Worm (Caenorhabditis elegans) whole organism, early embryonic: ENCODE data around the gene Y73B6BL.14.

Source experiments
- B0310.2 ChIP-seq: sonication (generic microtip); optimal IDR thresholded peaks from 2 replicates; lab custom pipeline; 2016; ENCODE audit warnings: mild to moderate bottlenecking, missing genetic modification characterization, missing compliant biosample characterization
- F13C5.2 ChIP-seq: sonication (generic microtip); optimal IDR thresholded peaks from 2 replicates; lab custom pipeline; 2017; ENCODE audit warnings: mild to moderate bottlenecking, missing genetic modification characterization, inconsistent platforms, missing compliant biosample characterization
- aly-1 ChIP-seq: sonication (generic microtip); optimal IDR thresholded peaks from 2 replicates; lab custom pipeline; 2016; ENCODE audit warnings: missing genetic modification characterization, missing compliant biosample characterization
- ama-1 ChIP-seq: fragments of 150-350 bp; optimal IDR thresholded peaks from 2 replicates; lab custom pipeline; 2014
- ceh-13 ChIP-seq: fragments of 200-800 bp; sonication (Bioruptor generic); optimal IDR thresholded peaks from 2 replicates; lab custom pipeline; 2018; ENCODE audit warnings: mild to moderate bottlenecking, missing genetic modification characterization, missing compliant biosample characterization
- ceh-36 ChIP-seq: sonication (generic microtip); optimal IDR thresholded peaks from 2 replicates; lab custom pipeline; 2016; ENCODE audit warnings: missing genetic modification characterization, inconsistent platforms, missing compliant biosample characterization
- ets-7 ChIP-seq: sonication (generic microtip); optimal IDR thresholded peaks from 2 replicates; lab custom pipeline; 2016; ENCODE audit warnings: missing genotype, missing genetic modification characterization, missing compliant biosample characterization
- flt-1 ChIP-seq: fragments of 200-800 bp; sonication (Bioruptor generic); IDR thresholded peaks from 2 replicates; pipeline ENCODE4 v1.3.6; 2022; ENCODE audit warnings: missing genetic modification characterization, missing compliant biosample characterization
- hmbx-1 ChIP-seq: sonication (generic microtip); optimal IDR thresholded peaks from 2 replicates; lab custom pipeline; 2016; ENCODE audit warnings: mild to moderate bottlenecking, missing genetic modification characterization, missing compliant biosample characterization
- hmg-4 ChIP-seq: fragments of 200-800 bp; sonication (Bioruptor generic); optimal IDR thresholded peaks from 2 replicates; lab custom pipeline; 2018; ENCODE audit warnings: mild to moderate bottlenecking, missing genetic modification characterization, missing compliant biosample characterization
- hnd-1 ChIP-seq: sonication (generic microtip); optimal IDR thresholded peaks from 2 replicates; lab custom pipeline; 2016; ENCODE audit warnings: missing genetic modification characterization, missing compliant biosample characterization
- pes-1 ChIP-seq: fragments of 200-800 bp; sonication (Bioruptor generic); IDR thresholded peaks from 2 replicates; pipeline ENCODE4 v1.3.6; 2022; ENCODE audit warnings: missing genetic modification reagents, missing genetic modification characterization, missing compliant biosample characterization
- scrt-1 ChIP-seq: fragments of 200-800 bp; sonication (Bioruptor generic); IDR thresholded peaks from 2 replicates; pipeline ENCODE4 v1.3.6; 2022; ENCODE audit warnings: missing genetic modification characterization, missing compliant biosample characterization
- sea-1 ChIP-seq: fragments of 200-800 bp; sonication (Bioruptor generic); conservative IDR thresholded peaks from 2 replicates; pipeline ENCODE4 v1.3.6; 2022; ENCODE audit warnings: missing genetic modification characterization, missing compliant biosample characterization
- tbx-11 ChIP-seq: fragments of 200-800 bp; sonication (Bioruptor generic); IDR thresholded peaks from 2 replicates; pipeline ENCODE4 v1.3.6; 2022; ENCODE audit warnings: missing genetic modification characterization, missing compliant biosample characterization
- tbx-37 ChIP-seq: fragments of 200-800 bp; sonication (Bioruptor generic); conservative IDR thresholded peaks from 2 replicates; pipeline ENCODE4 v1.3.6; 2022; ENCODE audit warnings: missing genetic modification reagents, missing genetic modification characterization, missing compliant biosample characterization
- tra-4 ChIP-seq: sonication (generic microtip); optimal IDR thresholded peaks from 2 replicates; lab custom pipeline; 2017; ENCODE audit warnings: missing genetic modification characterization, missing compliant biosample characterization

Y73B6BL.14 gene

ce11 chrIV:6376473-6377115 is 33.8 kb upstream of the Y73B6BL.14 start, which contains the start of the genes hrpf-2 and bli-6:
Gene hrpf-2, minus strand, starts transcription at chrIV:6376523.
Gene bli-6, plus strand, starts transcription at chrIV:6377065.
- TF ChIP-seq hmbx-1 = no peak
- TF ChIP-seq hmg-4 = no peak
- peak; percentile 55 for TF ChIP-seq F13C5.2 (tag; lab: Kevin White, UChicago)
- no peak for TF ChIP-seq flt-1 (GFP tag; lab: Robert Waterston, UW)

- no peak for TF ChIP-seq scrt-1 (GFP tag; lab: Robert Waterston, UW)
- TF ChIP-seq tbx-11 (GFP tag; lab: Robert Waterston, UW) = no peak
- TF ChIP-seq pes-1 (GFP tag; lab: Robert Waterston, UW) = no peak
- TF ChIP-seq B0310.2 (tag; lab: Kevin White, UChicago) = no peak
- no peak for TF ChIP-seq ceh-36 (tag; lab: Kevin White, UChicago)
- no peak for TF ChIP-seq tbx-37 (GFP tag; lab: Robert Waterston, UW)
- no peak for TF ChIP-seq F13C5.2 (tag; lab: Kevin White, UChicago)
- TF ChIP-seq ets-7 (tag; lab: Kevin White, UChicago) = no peak
- no peak for TF ChIP-seq hmbx-1
- no peak for TF ChIP-seq tra-4 (tag; lab: Kevin White, UChicago)
- no peak for TF ChIP-seq hmg-4
- no peak for TF ChIP-seq flt-1 (GFP tag; lab: Robert Waterston, UW)
- no peak for TF ChIP-seq ceh-13 (GFP tag; lab: Kevin White, UChicago)
- TF ChIP-seq ama-1 (lab: Kevin White, UChicago) = no peak
- TF ChIP-seq hnd-1 (tag; lab: Kevin White, UChicago) = no peak
- TF ChIP-seq sea-1 = no peak
Observed at ce11 chrIV:6373721-6374120, 30.9 kb upstream of the Y73B6BL.14 start.

- TF ChIP-seq B0310.2 (tag; lab: Kevin White, UChicago) (no peak), hnd-1 (tag; lab: Kevin White, UChicago) (no peak), tbx-37 (GFP tag; lab: Robert Waterston, UW) (no peak)
Observed at ce11 chrIV:6372993-6373392, 30.2 kb upstream of the Y73B6BL.14 start, which contains the start of gene smg-3. Gene smg-3, minus strand, starts transcription at chrIV:6373093.

ce11 chrIV:6372267-6372666 is 29.5 kb upstream of the Y73B6BL.14 start:
- TF ChIP-seq ceh-13 (GFP tag; lab: Kevin White, UChicago) = no peak
- TF ChIP-seq ama-1 (lab: Kevin White, UChicago) = no peak
- TF ChIP-seq flt-1 (GFP tag; lab: Robert Waterston, UW) = no peak
- no peak for TF ChIP-seq aly-1 (tag; lab: Kevin White, UChicago)
- no peak for TF ChIP-seq hmbx-1
- TF ChIP-seq B0310.2 (tag; lab: Kevin White, UChicago) = no peak
- TF ChIP-seq sea-1 = no peak
- no peak for TF ChIP-seq tbx-11 (GFP tag; lab: Robert Waterston, UW)
- no peak for TF ChIP-seq tbx-37 (GFP tag; lab: Robert Waterston, UW)
- no peak for TF ChIP-seq pes-1 (GFP tag; lab: Robert Waterston, UW)
- TF ChIP-seq hnd-1 (tag; lab: Kevin White, UChicago) = no peak

- no peak for TF ChIP-seq sea-1
Observed at ce11 chrIV:6369489-6369888, 26.7 kb upstream of the Y73B6BL.14 start.

ce11 chrIV:6366032-6366431 is 23.3 kb upstream of the Y73B6BL.14 start:
- TF ChIP-seq hnd-1 (tag; lab: Kevin White, UChicago) (no peak), aly-1 (tag; lab: Kevin White, UChicago) (no peak), flt-1 (GFP tag; lab: Robert Waterston, UW) (no peak), tra-4 (tag; lab: Kevin White, UChicago) (no peak), pes-1 (GFP tag; lab: Robert Waterston, UW) (no peak), ets-7 (tag; lab: Kevin White, UChicago) (no peak), scrt-1 (GFP tag; lab: Robert Waterston, UW) (no peak), hmg-4 (no peak), F13C5.2 (tag; lab: Kevin White, UChicago) (no peak), B0310.2 (tag; lab: Kevin White, UChicago) (no peak), ceh-13 (GFP tag; lab: Kevin White, UChicago) (no peak), ceh-36 (tag; lab: Kevin White, UChicago) (no peak), tbx-37 (GFP tag; lab: Robert Waterston, UW) (no peak), hmbx-1 (no peak), sea-1 (no peak), tbx-11 (GFP tag; lab: Robert Waterston, UW) (no peak)

- no peak for TF ChIP-seq pes-1 (GFP tag; lab: Robert Waterston, UW)
- TF ChIP-seq ceh-13 (GFP tag; lab: Kevin White, UChicago) = no peak
- TF ChIP-seq tbx-11 (GFP tag; lab: Robert Waterston, UW) = no peak
- no peak for TF ChIP-seq hmbx-1
- TF ChIP-seq ets-7 (tag; lab: Kevin White, UChicago) = no peak
- TF ChIP-seq ama-1 (lab: Kevin White, UChicago) = no peak
- TF ChIP-seq tra-4 (tag; lab: Kevin White, UChicago) = no peak
- no peak for TF ChIP-seq B0310.2 (tag; lab: Kevin White, UChicago)
- TF ChIP-seq hnd-1 (tag; lab: Kevin White, UChicago) = no peak
- TF ChIP-seq hmg-4 = no peak
- no peak for TF ChIP-seq scrt-1 (GFP tag; lab: Robert Waterston, UW)
- TF ChIP-seq sea-1 = no peak
- TF ChIP-seq tbx-37 (GFP tag; lab: Robert Waterston, UW) = no peak
- TF ChIP-seq F13C5.2 (tag; lab: Kevin White, UChicago) = no peak
- TF ChIP-seq flt-1 (GFP tag; lab: Robert Waterston, UW) = no peak
- TF ChIP-seq ceh-36 (tag; lab: Kevin White, UChicago) = no peak
Observed at ce11 chrIV:6365045-6365444, 22.3 kb upstream of the Y73B6BL.14 start, which contains the start of gene Y73B6BL.270. Gene Y73B6BL.270, plus strand, starts transcription at chrIV:6365345.
